Fruit fly (Drosophila melanogaster) whole organism, wandering third instar larva: ENCODE results near the gene CG14107.

ENCODE experiments used
- Abd-B ChIP-seq: fragments of >200 bp; optimal IDR thresholded peaks from 2 replicates; lab custom pipeline; 2017; ENCODE audit warnings: missing biosample characterization, missing genetic modification characterization
- CG32264 ChIP-seq: fragments of 200-800 bp; sonication (Bioruptor generic); optimal IDR thresholded peaks from 2 replicates; lab custom pipeline; 2016; ENCODE audit warnings: missing biosample characterization, missing genetic modification characterization
- CG9705 ChIP-seq: fragments of 200-800 bp; sonication (Bioruptor generic); optimal IDR thresholded peaks from 2 replicates; lab custom pipeline; 2018; ENCODE audit warnings: missing biosample characterization, mild to moderate bottlenecking, missing genetic modification characterization
- CrebA ChIP-seq: fragments of 200-800 bp; sonication (Bioruptor generic); optimal IDR thresholded peaks from 2 replicates; lab custom pipeline; 2016; ENCODE audit warnings: missing biosample characterization, mild to moderate bottlenecking, missing genetic modification characterization, borderline replicate concordance
- Dfd ChIP-seq: fragments of >200 bp; optimal IDR thresholded peaks from 2 replicates; lab custom pipeline; 2017; ENCODE audit warnings: missing biosample characterization, missing genetic modification characterization
- Dif ChIP-seq: fragments of 200-275, 200-300 bp; sonication (Bioruptor generic); optimal IDR thresholded peaks from 2 replicates; lab custom pipeline; 2018; ENCODE audit warnings: missing biosample characterization, missing genetic modification characterization; ENCODE audit not compliant: partially characterized antibody
- GATAd ChIP-seq: sonication (Bioruptor generic); optimal IDR thresholded peaks from 2 replicates; lab custom pipeline; 2016; ENCODE audit warnings: missing biosample characterization, missing genetic modification characterization
- HLH106 ChIP-seq: fragments of 200-800 bp; optimal IDR thresholded peaks from 3 replicates; lab custom pipeline; 2019; ENCODE audit warnings: missing biosample characterization, mild to moderate bottlenecking, missing genetic modification characterization, moderate library complexity
- Hnf4 ChIP-seq: fragments of 200-800 bp; sonication (Bioruptor generic); optimal IDR thresholded peaks from 2 replicates; lab custom pipeline; 2016; ENCODE audit warnings: missing biosample characterization, mild to moderate bottlenecking, missing genetic modification characterization
- Hr78 ChIP-seq: fragments of >200 bp; optimal IDR thresholded peaks from 2 replicates; lab custom pipeline; 2017; ENCODE audit warnings: missing biosample characterization, missing genetic modification characterization
- Hr83 ChIP-seq: fragments of 200-300 bp; sonication (Bioruptor generic); optimal IDR thresholded peaks from 2 replicates; lab custom pipeline; 2016; ENCODE audit warnings: missing biosample characterization, mild to moderate bottlenecking, missing genetic modification characterization, moderate library complexity; ENCODE audit not compliant: poor library complexity, severe bottlenecking
- Jra ChIP-seq: sonication (Bioruptor generic); optimal IDR thresholded peaks from 2 replicates; lab custom pipeline; 2016; ENCODE audit warnings: missing biosample characterization, missing genetic modification characterization
- Mio ChIP-seq: sonication (Bioruptor generic); optimal IDR thresholded peaks from 2 replicates; lab custom pipeline; 2016; ENCODE audit warnings: missing biosample characterization, missing genetic modification characterization
- Myc ChIP-seq: fragments of >200 bp; optimal IDR thresholded peaks from 2 replicates; lab custom pipeline; 2017
- N ChIP-seq: fragments of >200 bp; optimal IDR thresholded peaks from 2 replicates; lab custom pipeline; 2018; ENCODE audit warnings: missing biosample characterization, missing external identifiers, missing genetic modification characterization
- OdsH ChIP-seq: fragments of 200-800 bp; sonication (Bioruptor generic); optimal IDR thresholded peaks from 2 replicates; lab custom pipeline; 2016; ENCODE audit warnings: missing biosample characterization, mild to moderate bottlenecking, missing genetic modification characterization
- Rel ChIP-seq, 2 experiments: fragments of 200-800 bp; sonication (Bioruptor generic) in 1 of 2; optimal IDR thresholded peaks; 2 replicates in 1 of 2; 3 replicates in 1 of 2; lab custom pipeline; 2016 to 2019; ENCODE audit warnings: mild to moderate bottlenecking in 2 of 2, missing biosample characterization in 2 of 2, missing genetic modification characterization in 2 of 2, moderate library complexity in 1 of 2
- Sp1 ChIP-seq: fragments of 200-800 bp; sonication (Bioruptor generic); optimal IDR thresholded peaks from 3 replicates; lab custom pipeline; 2019; ENCODE audit warnings: missing biosample characterization, mild to moderate bottlenecking, missing genetic modification characterization, moderate library complexity
- Vsx2 ChIP-seq: fragments of 200-300, 225-300 bp; sonication (Bioruptor generic); optimal IDR thresholded peaks from 2 replicates; lab custom pipeline; 2018; ENCODE audit warnings: missing biosample characterization, missing genetic modification characterization; ENCODE audit not compliant: partially characterized antibody
- br ChIP-seq: fragments of 200-800 bp; sonication (Bioruptor generic); optimal IDR thresholded peaks from 2 replicates; lab custom pipeline; 2016; ENCODE audit warnings: missing biosample characterization, missing genetic modification characterization
- brk ChIP-seq: fragments of 200-800 bp; sonication (Bioruptor generic); optimal IDR thresholded peaks from 2 replicates; lab custom pipeline; 2016; ENCODE audit warnings: missing biosample characterization, mild to moderate bottlenecking, missing genetic modification characterization
- dl ChIP-seq, 2 experiments: fragments of 175-275, 200-275 bp in 1 of 2; fragments of 200-275 bp in 1 of 2; sonication (Bioruptor generic); optimal IDR thresholded peaks; lab custom pipeline; 2018; ENCODE audit warnings: mild to moderate bottlenecking in 2 of 2, missing biosample characterization in 2 of 2, missing genetic modification characterization in 2 of 2, moderate library complexity in 2 of 2; ENCODE audit not compliant: partially characterized antibody in 2 of 2, insufficient read depth in 1 of 2
- dmrt93B ChIP-seq: fragments of 200-800 bp; sonication (Bioruptor generic); optimal IDR thresholded peaks from 2 replicates; lab custom pipeline; 2018; ENCODE audit warnings: missing biosample characterization, mild to moderate bottlenecking, missing genetic modification characterization
- dsf ChIP-seq: sonication (Bioruptor generic); optimal IDR thresholded peaks from 2 replicates; lab custom pipeline; 2016; ENCODE audit warnings: missing biosample characterization, missing genetic modification characterization, borderline replicate concordance
- ey ChIP-seq: fragments of 200-800 bp; sonication (Bioruptor generic); optimal IDR thresholded peaks from 2 replicates; lab custom pipeline; 2016; ENCODE audit warnings: missing biosample characterization, missing genetic modification characterization
- foxo ChIP-seq, 2 experiments: fragments of 200-800 bp; sonication (Bioruptor generic); optimal IDR thresholded peaks; 2 replicates in 1 of 2; 3 replicates in 1 of 2; lab custom pipeline; 2016 to 2017; ENCODE audit warnings: missing biosample characterization in 2 of 2, missing genetic modification characterization in 2 of 2
- fru ChIP-seq: fragments of 200-800 bp; sonication (Bioruptor generic); optimal IDR thresholded peaks from 3 replicates; lab custom pipeline; 2016; ENCODE audit warnings: missing biosample characterization, mild to moderate bottlenecking, missing genetic modification characterization
- h ChIP-seq: fragments of 200-800 bp; sonication (Bioruptor generic); optimal IDR thresholded peaks from 3 replicates; lab custom pipeline; 2016; ENCODE audit warnings: missing biosample characterization, mild to moderate bottlenecking, missing genetic modification characterization
- jim ChIP-seq: fragments of 175-275, 200-325 bp; sonication (Bioruptor generic); optimal IDR thresholded peaks from 2 replicates; lab custom pipeline; 2016; ENCODE audit warnings: missing biosample characterization, mild to moderate bottlenecking, missing genetic modification characterization
- lola ChIP-seq: fragments of >200 bp; optimal IDR thresholded peaks from 2 replicates; lab custom pipeline; 2017; ENCODE audit warnings: missing biosample characterization, missing genetic modification characterization
- pan ChIP-seq: fragments of >200 bp; optimal IDR thresholded peaks from 2 replicates; lab custom pipeline; 2017
- psq ChIP-seq: fragments of 200-800 bp; sonication (Bioruptor generic); optimal IDR thresholded peaks from 3 replicates; lab custom pipeline; 2017; ENCODE audit warnings: missing biosample characterization, mild to moderate bottlenecking, missing genetic modification characterization, moderate library complexity
- rgr ChIP-seq: fragments of 200-800 bp; sonication (Bioruptor generic); optimal IDR thresholded peaks from 3 replicates; lab custom pipeline; 2016; ENCODE audit warnings: missing biosample characterization, mild to moderate bottlenecking, missing genetic modification characterization
- sage ChIP-seq: fragments of 200-800 bp; sonication (Bioruptor generic); optimal IDR thresholded peaks from 2 replicates; lab custom pipeline; 2016; ENCODE audit warnings: missing biosample characterization, mild to moderate bottlenecking, missing genetic modification characterization
- sv ChIP-seq: fragments of 200-800 bp; sonication (Bioruptor generic); optimal IDR thresholded peaks from 3 replicates; lab custom pipeline; 2016; ENCODE audit warnings: missing biosample characterization, missing genetic modification characterization
- tai ChIP-seq: sonication (Bioruptor generic); optimal IDR thresholded peaks from 2 replicates; lab custom pipeline; 2016; ENCODE audit warnings: missing biosample characterization, missing genetic modification characterization
- usp ChIP-seq: fragments of >200 bp; optimal IDR thresholded peaks from 2 replicates; lab custom pipeline; 2017; ENCODE audit warnings: missing biosample characterization, missing genetic modification characterization
- woc ChIP-seq: sonication (Bioruptor generic); optimal IDR thresholded peaks from 2 replicates; lab custom pipeline; 2016; ENCODE audit warnings: missing biosample characterization, mild to moderate bottlenecking, missing genetic modification characterization

Gene CG14107

dm6 chr3L:13410999-13411398, 29.9 kb upstream of the CG14107 start:
- TF ChIP-seq CrebA (GFP tag; lab: Kevin White, UChicago) = no peak
- no peak for TF ChIP-seq woc (GFP tag; lab: Kevin White, UChicago)
- TF ChIP-seq ey (GFP tag; lab: Kevin White, UChicago) = peak; percentile 13
- TF ChIP-seq Vsx2 (GFP tag; lab: Kevin White, UChicago) = peak; percentile 18
- TF ChIP-seq rgr (GFP tag; lab: Kevin White, UChicago) = peak; percentile 7
- TF ChIP-seq Hr83 (GFP tag; lab: Kevin White, UChicago) = peak; percentile 56
- TF ChIP-seq Abd-B = no peak
- TF ChIP-seq sv (GFP tag; lab: Kevin White, UChicago) = no peak
- TF ChIP-seq br = no peak
- TF ChIP-seq Dfd (GFP tag; lab: Kevin White, UChicago) = no peak
- peak; percentile 11 for TF ChIP-seq h
- TF ChIP-seq foxo (GFP tag; optimal IDR thresholded peaks at IDR 0.05; lab: Kevin White, UChicago) = peak in 1 of 2 experiments; percentile 22
- no peak for TF ChIP-seq Rel (GFP tag; optimal IDR thresholded peaks at IDR 0.05; lab: Kevin White, UChicago)
- TF ChIP-seq Rel (tag; optimal IDR thresholded peaks at IDR 0.05; lab: Kevin White, UChicago) = no peak

dm6 chr3L:13409809-13410521, 28.8 kb upstream of the CG14107 start:
- no peak for TF ChIP-seq Dfd (GFP tag; lab: Kevin White, UChicago)
- peak; percentile 16 for TF ChIP-seq OdsH (GFP tag; lab: Kevin White, UChicago)
- TF ChIP-seq sv (GFP tag; lab: Kevin White, UChicago) = no peak
- peak; percentile 42 for TF ChIP-seq Sp1
- peak; percentile 32 for TF ChIP-seq HLH106
- TF ChIP-seq woc (GFP tag; lab: Kevin White, UChicago) = peak; percentile 54
- TF ChIP-seq dl (GFP tag; optimal IDR thresholded peaks at IDR 0.05; lab: Kevin White, UChicago; ENCODE audit: insufficient read depth in 1 of 2, partially characterized antibody in 2 of 2) = no peak
- TF ChIP-seq br = peak; percentile 21
- TF ChIP-seq brk = no peak
- no peak for TF ChIP-seq CG32264 (GFP tag; lab: Kevin White, UChicago)
- TF ChIP-seq lola (GFP tag; lab: Kevin White, UChicago) = no peak
- TF ChIP-seq tai (GFP tag; lab: Kevin White, UChicago) = no peak
- no peak for TF ChIP-seq Myc (lab: Kevin White, UChicago)
- TF ChIP-seq Abd-B = no peak
- no peak for TF ChIP-seq rgr (GFP tag; lab: Kevin White, UChicago)
- peak; percentile 20 for TF ChIP-seq h
- no peak for TF ChIP-seq GATAd (GFP tag; lab: Kevin White, UChicago)
- no peak for TF ChIP-seq Hr78 (GFP tag; lab: Kevin White, UChicago)
- no peak for TF ChIP-seq Mio
- no peak for TF ChIP-seq usp (GFP tag; lab: Kevin White, UChicago)
- peak; percentile 35 for TF ChIP-seq ey (GFP tag; lab: Kevin White, UChicago)
- TF ChIP-seq Hr83 (GFP tag; lab: Kevin White, UChicago) = no peak
- no peak for TF ChIP-seq CrebA (GFP tag; lab: Kevin White, UChicago)
- TF ChIP-seq CG9705 (GFP tag; lab: Kevin White, UChicago) = no peak
- TF ChIP-seq Vsx2 (GFP tag; lab: Kevin White, UChicago) = no peak
- no peak for TF ChIP-seq sage (GFP tag; lab: Kevin White, UChicago)
- TF ChIP-seq fru = peak; percentile 25
- no peak for TF ChIP-seq dmrt93B
- TF ChIP-seq Jra (GFP tag; lab: Kevin White, UChicago) = no peak
- TF ChIP-seq foxo (GFP tag; optimal IDR thresholded peaks at IDR 0.05; lab: Kevin White, UChicago) = peak in 1 of 2 experiments; percentile 32
- no peak for TF ChIP-seq Dif (GFP tag; lab: Kevin White, UChicago)
- no peak for TF ChIP-seq Hnf4 (GFP tag; lab: Kevin White, UChicago)
- no peak for TF ChIP-seq pan (lab: Kevin White, UChicago)
- TF ChIP-seq psq = peak; percentile 9
- no peak for TF ChIP-seq Rel (GFP tag; optimal IDR thresholded peaks at IDR 0.05; lab: Kevin White, UChicago)
- TF ChIP-seq Rel (tag; optimal IDR thresholded peaks at IDR 0.05; lab: Kevin White, UChicago) = no peak
- no peak for TF ChIP-seq N (GFP tag; lab: Kevin White, UChicago)
- no peak for TF ChIP-seq jim (GFP tag; lab: Kevin White, UChicago)
- no peak for TF ChIP-seq dsf (GFP tag; lab: Kevin White, UChicago)
